Fruit fly (Drosophila melanogaster) whole organism, embryonic: ENCODE data around the gene CG43993.

ENCODE experiments used
- ATbp ChIP-seq: fragments of 200-800 bp; sonication (Bioruptor generic); optimal IDR thresholded peaks from 2 replicates; lab custom pipeline; 2017; ENCODE audit warnings: missing biosample characterization, mild to moderate bottlenecking, missing genetic modification characterization, missing genetic modification reagents
- B-H2 ChIP-seq: fragments of 200-800 bp; sonication (Bioruptor generic); optimal IDR thresholded peaks from 2 replicates; lab custom pipeline; 2018; ENCODE audit warnings: missing biosample characterization, mild to moderate bottlenecking, missing genetic modification characterization
- BtbVII ChIP-seq: fragments of 200-800 bp; sonication (Bioruptor generic); optimal IDR thresholded peaks from 3 replicates; lab custom pipeline; 2017; ENCODE audit warnings: missing biosample characterization, mild to moderate bottlenecking, missing genetic modification characterization
- CG10543 ChIP-seq: fragments of 200-800 bp; sonication (Bioruptor generic); optimal IDR thresholded peaks from 3 replicates; lab custom pipeline; 2017; ENCODE audit warnings: missing biosample characterization, mild to moderate bottlenecking, missing genetic modification characterization, moderate library complexity
- CG11247 ChIP-seq: fragments of 200-800 bp; sonication (Bioruptor generic); IDR thresholded peaks from 2 replicates; pipeline ENCODE4 v1.3.6; 2022; ENCODE audit warnings: missing biosample characterization, missing genetic modification characterization
- CG11456 ChIP-seq: fragments of 200-800 bp; sonication (Bioruptor generic); IDR thresholded peaks from 3 replicates; pipeline ENCODE4 v1.3.6; 2022; ENCODE audit warnings: missing biosample characterization, missing genetic modification characterization
- CG11504 ChIP-seq: fragments of 200-800 bp; sonication (Bioruptor generic); optimal IDR thresholded peaks from 3 replicates; lab custom pipeline; 2019; ENCODE audit warnings: missing biosample characterization, mild to moderate bottlenecking, missing genetic modification characterization, moderate library complexity
- CG12071 ChIP-seq: fragments of 200-800 bp; sonication (Bioruptor generic); optimal IDR thresholded peaks from 3 replicates; lab custom pipeline; 2018; ENCODE audit warnings: missing biosample characterization, mild to moderate bottlenecking, missing genetic modification characterization
- CG12155 ChIP-seq: fragments of 200-800 bp; sonication (Bioruptor generic); optimal IDR thresholded peaks from 3 replicates; lab custom pipeline; 2016; ENCODE audit warnings: missing biosample characterization, missing genetic modification characterization
- CG12659 ChIP-seq: fragments of 200-800 bp; sonication (Bioruptor generic); optimal IDR thresholded peaks from 3 replicates; lab custom pipeline; 2017; ENCODE audit warnings: mild to moderate bottlenecking, missing biosample characterization, missing genetic modification reagents, missing genetic modification characterization
- CG13424 ChIP-seq: fragments of 200-800 bp; sonication (Bioruptor generic); optimal IDR thresholded peaks from 2 replicates; lab custom pipeline; 2019; ENCODE audit warnings: missing biosample characterization, mild to moderate bottlenecking, missing genetic modification characterization, moderate library complexity
- CG1529 ChIP-seq: fragments of 200-800 bp; sonication (Bioruptor generic); optimal IDR thresholded peaks from 3 replicates; lab custom pipeline; 2018; ENCODE audit warnings: missing biosample characterization, missing genetic modification characterization
- CG2120 ChIP-seq: fragments of 200-800 bp; sonication (Bioruptor generic); optimal IDR thresholded peaks from 3 replicates; lab custom pipeline; 2016; ENCODE audit warnings: missing biosample characterization, missing genetic modification characterization
- CG3281 ChIP-seq: fragments of 200-800 bp; sonication (Bioruptor generic); optimal IDR thresholded peaks from 3 replicates; lab custom pipeline; 2017; ENCODE audit warnings: missing biosample characterization, mild to moderate bottlenecking, missing genetic modification characterization
- CG33213 ChIP-seq: fragments of 200-800 bp; sonication (Bioruptor generic); optimal IDR thresholded peaks from 3 replicates; lab custom pipeline; 2016; ENCODE audit warnings: missing biosample characterization, missing genetic modification characterization
- CG34376 ChIP-seq: fragments of 200-800 bp; sonication (Bioruptor generic); optimal IDR thresholded peaks from 2 replicates; lab custom pipeline; 2018; ENCODE audit warnings: missing biosample characterization, mild to moderate bottlenecking, missing genetic modification characterization
- CG4820 ChIP-seq: fragments of 200-800 bp; sonication (Bioruptor generic); optimal IDR thresholded peaks from 3 replicates; lab custom pipeline; 2016; ENCODE audit warnings: missing biosample characterization, missing genetic modification characterization
- CG6813 ChIP-seq: fragments of 200-800 bp; sonication (Bioruptor generic); optimal IDR thresholded peaks from 2 replicates; lab custom pipeline; 2017; ENCODE audit warnings: missing biosample characterization, missing genetic modification characterization, mild to moderate bottlenecking, moderate library complexity, missing genetic modification reagents
- CG9727 ChIP-seq: fragments of 200-800 bp; sonication (Bioruptor generic); optimal IDR thresholded peaks from 3 replicates; lab custom pipeline; 2017; ENCODE audit warnings: missing biosample characterization, mild to moderate bottlenecking, missing genetic modification characterization
- CG9876 ChIP-seq: fragments of 200-800 bp; sonication (Bioruptor generic); optimal IDR thresholded peaks from 2 replicates; lab custom pipeline; 2016; ENCODE audit warnings: missing biosample characterization, missing genetic modification characterization
- CTCF ChIP-seq: fragments of 200-800 bp; sonication (Bioruptor generic); optimal IDR thresholded peaks from 2 replicates; lab custom pipeline; 2017; ENCODE audit warnings: missing biosample characterization, mild to moderate bottlenecking, missing genetic modification characterization, moderate library complexity
- Camta ChIP-seq: fragments of 200-800 bp; sonication (Bioruptor generic); optimal IDR thresholded peaks from 2 replicates; lab custom pipeline; 2016; ENCODE audit warnings: missing biosample characterization, missing genetic modification characterization
- Dad ChIP-seq: fragments of 200-800 bp; sonication (Bioruptor generic); optimal IDR thresholded peaks from 3 replicates; lab custom pipeline; 2016; ENCODE audit warnings: missing biosample characterization, missing genetic modification characterization
- E2f2 ChIP-seq: fragments of 200-800 bp; sonication (Bioruptor generic); IDR thresholded peaks from 2 replicates; pipeline ENCODE4 v1.3.6; 2022; ENCODE audit warnings: missing biosample characterization, missing genetic modification characterization
- Fer3 ChIP-seq: fragments of 200-800 bp; sonication (Bioruptor generic); optimal IDR thresholded peaks from 2 replicates; lab custom pipeline; 2018; ENCODE audit warnings: missing biosample characterization, mild to moderate bottlenecking, missing genetic modification characterization, moderate library complexity
- HLHmδ ChIP-seq: fragments of 200-800 bp; sonication (Bioruptor generic); optimal IDR thresholded peaks from 2 replicates; lab custom pipeline; 2018; ENCODE audit warnings: missing biosample characterization, mild to moderate bottlenecking, missing genetic modification characterization, moderate library complexity
- Hsf ChIP-seq: fragments of 200-800 bp; sonication (Bioruptor generic); optimal IDR thresholded peaks from 3 replicates; lab custom pipeline; 2016; ENCODE audit warnings: missing biosample characterization, missing genetic modification characterization
- Kr ChIP-seq: fragments of 200-800 bp; sonication (Bioruptor generic); optimal IDR thresholded peaks from 2 replicates; lab custom pipeline; 2017; ENCODE audit warnings: missing biosample characterization, mild to moderate bottlenecking, missing genetic modification characterization
- Lhr ChIP-seq: fragments of 200-800 bp; sonication (Bioruptor generic); optimal IDR thresholded peaks from 3 replicates; lab custom pipeline; 2017; ENCODE audit warnings: mild to moderate bottlenecking, missing biosample characterization, missing genetic modification reagents, missing genetic modification characterization
- NC2α ChIP-seq: fragments of 200-800 bp; sonication (Bioruptor generic); optimal IDR thresholded peaks from 2 replicates; lab custom pipeline; 2016; ENCODE audit warnings: missing biosample characterization, missing genetic modification characterization
- Neu2 ChIP-seq: fragments of 200-800 bp; sonication (Bioruptor generic); optimal IDR thresholded peaks from 3 replicates; lab custom pipeline; 2016; ENCODE audit warnings: missing biosample characterization, missing genetic modification characterization, borderline replicate concordance
- Sin3A ChIP-seq: fragments of >200 bp; optimal IDR thresholded peaks from 2 replicates; lab custom pipeline; 2018
- TFAM ChIP-seq: fragments of 200-800 bp; sonication (Bioruptor generic); optimal IDR thresholded peaks from 2 replicates; lab custom pipeline; 2017; ENCODE audit warnings: missing biosample characterization, missing genetic modification characterization, inconsistent platforms
- Xbp1 ChIP-seq: fragments of 200-800 bp; sonication (Bioruptor generic); optimal IDR thresholded peaks from 3 replicates; lab custom pipeline; 2016; ENCODE audit warnings: missing biosample characterization, mild to moderate bottlenecking, missing genetic modification characterization
- ac ChIP-seq: fragments of 200-800 bp; sonication (Bioruptor generic); optimal IDR thresholded peaks from 3 replicates; lab custom pipeline; 2017; ENCODE audit warnings: missing biosample characterization, mild to moderate bottlenecking, missing genetic modification characterization
- bsh ChIP-seq, 2 experiments: fragments of 200-800 bp; sonication (Bioruptor generic); optimal IDR thresholded peaks; 2 replicates each; lab custom pipeline; 2017 to 2018; ENCODE audit warnings: mild to moderate bottlenecking in 2 of 2, missing biosample characterization in 2 of 2, missing genetic modification characterization in 2 of 2, moderate library complexity in 1 of 2
- chinmo ChIP-seq: fragments of 200-800 bp; sonication (Bioruptor generic); IDR thresholded peaks from 4 replicates; pipeline ENCODE4 v1.3.6; 2022; ENCODE audit warnings: missing biosample characterization, missing genetic modification characterization; ENCODE audit not compliant: partially characterized antibody
- corto ChIP-seq: fragments of 200-800 bp; sonication (Bioruptor generic); optimal IDR thresholded peaks from 2 replicates; lab custom pipeline; 2016; ENCODE audit warnings: missing biosample characterization, mild to moderate bottlenecking, missing genetic modification characterization, moderate library complexity
- ems ChIP-seq: fragments of 200-800 bp; sonication (Bioruptor generic); optimal IDR thresholded peaks from 3 replicates; lab custom pipeline; 2016; ENCODE audit warnings: missing biosample characterization, missing genetic modification characterization
- fru ChIP-seq: fragments of >200 bp; optimal IDR thresholded peaks from 2 replicates; lab custom pipeline; 2017
- jing ChIP-seq: fragments of 200-800 bp; sonication (Bioruptor generic); optimal IDR thresholded peaks from 2 replicates; lab custom pipeline; 2018; ENCODE audit warnings: missing biosample characterization, mild to moderate bottlenecking, missing genetic modification characterization
- lab ChIP-seq: fragments of 200-800 bp; sonication (Bioruptor generic); optimal IDR thresholded peaks from 3 replicates; lab custom pipeline; 2017; ENCODE audit warnings: missing biosample characterization, missing genetic modification characterization, mild to moderate bottlenecking, moderate library complexity, missing genetic modification reagents
- lmd ChIP-seq: fragments of 200-800 bp; sonication (Bioruptor generic); IDR thresholded peaks from 2 replicates; pipeline ENCODE4 v1.3.6; 2022; ENCODE audit warnings: missing biosample characterization, missing genetic modification characterization
- lola ChIP-seq, 3 experiments: fragments of >200 bp in 2 of 3; fragments of 200-800 bp in 1 of 3; sonication (Bioruptor generic) in 1 of 3; optimal IDR thresholded peaks; 2 replicates each; lab custom pipeline; 2017 to 2019; ENCODE audit warnings: missing biosample characterization in 3 of 3, missing genetic modification characterization in 3 of 3, mild to moderate bottlenecking in 1 of 3, moderate library complexity in 1 of 3
- maf-S ChIP-seq: fragments of 200-800 bp; sonication (Bioruptor generic); optimal IDR thresholded peaks from 2 replicates; lab custom pipeline; 2016; ENCODE audit warnings: missing biosample characterization, missing genetic modification characterization
- pb ChIP-seq: fragments of 200-800 bp; sonication (Bioruptor generic); optimal IDR thresholded peaks from 3 replicates; lab custom pipeline; 2016; ENCODE audit warnings: missing biosample characterization, missing genetic modification characterization
- prd ChIP-seq, 3 experiments: fragments of >200 bp in 2 of 3; fragments of 200-800 bp in 1 of 3; sonication (Bioruptor generic) in 1 of 3; optimal IDR thresholded peaks in 2 of 3; IDR thresholded peaks in 1 of 3; 2 replicates in 2 of 3; 3 replicates in 1 of 3; pipeline versions ENCODE4 v1.3.6 to Lab custom; 2017 to 2022; ENCODE audit warnings: missing biosample characterization in 1 of 3, missing genetic modification characterization in 1 of 3
- wor ChIP-seq: fragments of 200-800 bp; sonication (Bioruptor generic); IDR thresholded peaks from 2 replicates; pipeline ENCODE4 v1.3.6; 2022; ENCODE audit warnings: missing biosample characterization, missing genetic modification characterization
- yki ChIP-seq: fragments of >200 bp; optimal IDR thresholded peaks from 3 replicates; lab custom pipeline; 2018

CG43993 gene

DNA sequence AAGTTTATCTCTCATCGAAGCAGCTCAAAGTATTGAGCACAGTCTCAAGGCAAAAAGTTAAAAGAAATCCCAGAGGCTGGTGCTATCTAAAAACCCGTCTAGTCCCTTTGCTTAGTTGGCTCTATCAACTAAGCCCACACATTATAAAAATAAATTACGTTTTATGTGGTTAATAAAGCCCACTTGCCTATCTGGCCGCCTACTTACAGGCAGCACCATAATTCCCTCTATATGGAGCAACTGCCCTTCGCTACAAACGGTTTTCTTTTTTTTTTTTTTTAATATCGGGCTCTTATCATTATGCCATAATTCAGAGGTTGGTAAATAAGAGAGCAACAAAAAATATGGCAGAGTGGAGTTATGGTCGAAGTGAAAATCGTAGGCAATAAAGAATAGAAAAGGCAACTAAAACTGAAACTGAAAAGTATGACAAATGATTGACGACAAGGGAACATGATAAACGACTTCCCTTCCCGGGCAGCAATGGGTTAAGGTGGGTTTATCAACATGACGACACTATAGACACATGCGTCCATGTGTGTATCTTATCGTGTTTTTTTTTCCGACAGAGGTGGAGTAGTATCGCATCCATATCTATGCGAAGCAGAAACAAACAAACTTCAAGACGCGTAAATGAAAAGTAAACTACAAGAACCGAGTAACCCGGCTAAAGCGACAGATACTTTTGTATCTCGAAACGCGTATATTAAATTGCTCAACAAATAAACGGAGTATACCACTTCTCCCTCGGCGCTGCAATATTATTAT lies 46.4 kb downstream of the CG43993 start (continued):
- TF ChIP-seq CG1529 (GFP tag; lab: Kevin White, UChicago): peak; percentile 4
- TF ChIP-seq NC2α (GFP tag; lab: Kevin White, UChicago): no peak
- TF ChIP-seq Lhr (GFP tag; lab: Kevin White, UChicago): no peak
- TF ChIP-seq fru (lab: Kevin White, UChicago): no peak
- peak; percentile 27 for TF ChIP-seq CTCF (GFP tag; lab: Kevin White, UChicago)
- peak in 1 of 3 experiments; percentile 5 for TF ChIP-seq lola (GFP tag; optimal IDR thresholded peaks at IDR 0.05; lab: Kevin White, UChicago)
- TF ChIP-seq HLHmδ (GFP tag; lab: Kevin White, UChicago): peak; percentile 75
- TF ChIP-seq CG12659 (GFP tag; lab: Kevin White, UChicago): peak; percentile 18
- TF ChIP-seq Hsf: no peak
- peak; percentile 61 for TF ChIP-seq ATbp
- no peak for TF ChIP-seq pb (GFP tag; lab: Kevin White, UChicago)
- peak; percentile 16 for TF ChIP-seq CG11504 (tag; lab: Kevin White, UChicago)
- no peak for TF ChIP-seq ems
- TF ChIP-seq maf-S: no peak
- TF ChIP-seq chinmo (GFP tag; lab: Robert Waterston, UW): 0 out of 4 replicates have a peak, but pooled peaks have one; percentile 10
- no peak for TF ChIP-seq Dad
- no peak for TF ChIP-seq Xbp1 (GFP tag; lab: Kevin White, UChicago)
- TF ChIP-seq CG9876: no peak
- TF ChIP-seq CG12155: no peak
- no peak for TF ChIP-seq TFAM (GFP tag; lab: Kevin White, UChicago)
- no peak for TF ChIP-seq CG2120 (GFP tag; lab: Kevin White, UChicago)
- TF ChIP-seq bsh (GFP tag; optimal IDR thresholded peaks at IDR 0.05; lab: Kevin White, UChicago): peak in 1 of 2 experiments; percentile 2
- TF ChIP-seq CG6813: peak; percentile 23
- TF ChIP-seq wor (GFP tag; lab: Robert Waterston, UW): no peak
- no peak for TF ChIP-seq corto (GFP tag; lab: Kevin White, UChicago)
- peak; percentile 27 for TF ChIP-seq CG13424 (tag; lab: Kevin White, UChicago)
- TF ChIP-seq CG33213 (GFP tag; lab: Kevin White, UChicago): no peak
- peak; percentile 9 for TF ChIP-seq CG3281 (GFP tag; lab: Kevin White, UChicago)
- TF ChIP-seq CG9727 (GFP tag; lab: Kevin White, UChicago): peak; percentile 23
- TF ChIP-seq CG12071: peak; percentile 35
- TF ChIP-seq CG10543 (GFP tag; lab: Kevin White, UChicago): peak; percentile 68
- peak; percentile 19 for TF ChIP-seq Kr (GFP tag; lab: Kevin White, UChicago)
- no peak for TF ChIP-seq jing (GFP tag; lab: Kevin White, UChicago)
- no peak for TF ChIP-seq Camta
- no peak for TF ChIP-seq CG4820 (GFP tag; lab: Kevin White, UChicago)
- no peak for TF ChIP-seq yki (lab: Kevin White, UChicago)
- no peak for TF ChIP-seq ac (GFP tag; lab: Kevin White, UChicago)
- no peak for TF ChIP-seq Sin3A
- peak; percentile 33 for TF ChIP-seq Fer3
- no peak for TF ChIP-seq B-H2 (GFP tag; lab: Kevin White, UChicago)
- no peak for TF ChIP-seq prd (optimal IDR thresholded peaks at IDR 0.05; lab: Kevin White, UChicago)
- 0 out of 3 replicates have a peak, but pooled peaks have one; percentile 24 for TF ChIP-seq prd (GFP tag; IDR thresholded peaks at IDR 0.05; lab: Robert Waterston, UW)
- TF ChIP-seq lab (GFP tag; lab: Kevin White, UChicago): peak; percentile 38
- TF ChIP-seq CG34376: peak; percentile 41
- TF ChIP-seq CG11247 (GFP tag; lab: Robert Waterston, UW): no peak
- TF ChIP-seq BtbVII: peak; percentile 43
- peak; percentile 15; the same call in 1 of the 2 replicates for TF ChIP-seq E2f2 (GFP tag; lab: Robert Waterston, UW)
- TF ChIP-seq CG11456 (GFP tag; lab: Robert Waterston, UW): no peak
- no peak for TF ChIP-seq lmd (GFP tag; lab: Robert Waterston, UW)
- TF ChIP-seq Neu2 (GFP tag; lab: Kevin White, UChicago): no peak
